Fruit fly (Drosophila melanogaster) whole organism, embryonic: ENCODE results near the gene CG16772.
A peak's percentile ranks its signal among the peaks of the same experiment; 100 is the strongest.

ENCODE experiments used
- CG10565 ChIP-seq: fragments of 200-800 bp; sonication (Bioruptor generic); optimal IDR thresholded peaks from 3 replicates; lab custom pipeline; 2016; ENCODE audit warnings: missing biosample characterization, mild to moderate bottlenecking, missing genetic modification characterization
- CG11504 ChIP-seq: fragments of 200-800 bp; sonication (Bioruptor generic); optimal IDR thresholded peaks from 3 replicates; lab custom pipeline; 2019; ENCODE audit warnings: missing biosample characterization, mild to moderate bottlenecking, missing genetic modification characterization, moderate library complexity
- CG11560 ChIP-seq: fragments of 200-800 bp; sonication (Bioruptor generic); IDR thresholded peaks from 3 replicates; pipeline ENCODE4 v1.3.6; 2022; ENCODE audit warnings: missing biosample characterization, missing genetic modification characterization
- CG1233 ChIP-seq: fragments of 200-800 bp; sonication (Bioruptor generic); optimal IDR thresholded peaks from 4 replicates; lab custom pipeline; 2018; ENCODE audit warnings: missing biosample characterization, mild to moderate bottlenecking, missing genetic modification characterization
- CG13775 ChIP-seq: fragments of 200-800 bp; sonication (Bioruptor generic); optimal IDR thresholded peaks from 3 replicates; lab custom pipeline; 2017; ENCODE audit warnings: missing biosample characterization, mild to moderate bottlenecking, missing genetic modification characterization
- CG1602 ChIP-seq: fragments of 200-800 bp; sonication (Bioruptor generic); optimal IDR thresholded peaks from 3 replicates; lab custom pipeline; 2016; ENCODE audit warnings: missing biosample characterization, missing genetic modification characterization
- CG17186 ChIP-seq: fragments of 200-800 bp; sonication (Bioruptor generic); optimal IDR thresholded peaks from 3 replicates; lab custom pipeline; 2017; ENCODE audit warnings: missing biosample characterization, missing genetic modification reagents, missing genetic modification characterization
- CG17359 ChIP-seq: fragments of 200-800 bp; sonication (Bioruptor generic); optimal IDR thresholded peaks from 3 replicates; lab custom pipeline; 2018; ENCODE audit warnings: missing biosample characterization, mild to moderate bottlenecking, missing genetic modification characterization, moderate library complexity
- CG17568 ChIP-seq: fragments of 200-800 bp; sonication (Bioruptor generic); optimal IDR thresholded peaks from 2 replicates; lab custom pipeline; 2018; ENCODE audit warnings: missing biosample characterization, mild to moderate bottlenecking, missing genetic modification characterization, moderate library complexity
- CG18262 ChIP-seq: fragments of 200-800 bp; optimal IDR thresholded peaks from 3 replicates; lab custom pipeline; 2019; ENCODE audit warnings: missing biosample characterization, mild to moderate bottlenecking, missing genetic modification characterization, moderate library complexity
- CG1832 ChIP-seq: fragments of 200-800 bp; sonication (Bioruptor generic); optimal IDR thresholded peaks from 2 replicates; lab custom pipeline; 2017; ENCODE audit warnings: missing biosample characterization, mild to moderate bottlenecking, missing genetic modification characterization, inconsistent platforms
- CG2116 ChIP-seq: fragments of 200-800 bp; sonication (Bioruptor generic); optimal IDR thresholded peaks from 3 replicates; lab custom pipeline; 2018; ENCODE audit warnings: missing biosample characterization, mild to moderate bottlenecking, missing genetic modification characterization
- CG2120 ChIP-seq: fragments of 200-800 bp; sonication (Bioruptor generic); optimal IDR thresholded peaks from 3 replicates; lab custom pipeline; 2016; ENCODE audit warnings: missing biosample characterization, missing genetic modification characterization
- CG34376 ChIP-seq: fragments of 200-800 bp; sonication (Bioruptor generic); optimal IDR thresholded peaks from 2 replicates; lab custom pipeline; 2018; ENCODE audit warnings: missing biosample characterization, mild to moderate bottlenecking, missing genetic modification characterization
- CG5180 ChIP-seq: fragments of 200-800 bp; sonication (Bioruptor generic); optimal IDR thresholded peaks from 3 replicates; lab custom pipeline; 2017; ENCODE audit warnings: missing biosample characterization, missing genetic modification characterization, mild to moderate bottlenecking, moderate library complexity, missing genetic modification reagents
- CG6175 ChIP-seq: fragments of 200-800 bp; sonication (Bioruptor generic); IDR thresholded peaks from 3 replicates; pipeline ENCODE4 v1.3.6; 2022; ENCODE audit warnings: missing biosample characterization, missing genetic modification characterization
- CG7556 ChIP-seq: fragments of 200-800 bp; sonication (Bioruptor generic); optimal IDR thresholded peaks from 2 replicates; lab custom pipeline; 2017; ENCODE audit warnings: missing biosample characterization, mild to moderate bottlenecking, missing genetic modification characterization
- CG8359 ChIP-seq: fragments of 200-800 bp; sonication (Bioruptor generic); optimal IDR thresholded peaks from 2 replicates; lab custom pipeline; 2017; ENCODE audit warnings: missing biosample characterization, mild to moderate bottlenecking, missing genetic modification characterization, borderline replicate concordance
- CG8924 ChIP-seq: fragments of 200-800 bp; optimal IDR thresholded peaks from 3 replicates; lab custom pipeline; 2019; ENCODE audit warnings: missing biosample characterization, mild to moderate bottlenecking, missing genetic modification characterization, moderate library complexity
- Dp ChIP-seq: fragments of 200-800 bp; sonication (Bioruptor generic); optimal IDR thresholded peaks from 2 replicates; lab custom pipeline; 2018; ENCODE audit warnings: missing biosample characterization, mild to moderate bottlenecking, missing genetic modification characterization, moderate library complexity
- Drgx ChIP-seq: fragments of 200-800 bp; sonication (Bioruptor generic); IDR thresholded peaks from 2 replicates; pipeline ENCODE4 v1.3.6; 2022; ENCODE audit warnings: missing biosample characterization, missing genetic modification characterization
- Lim3 ChIP-seq: fragments of 200-800 bp; sonication (Bioruptor generic); IDR thresholded peaks from 2 replicates; pipeline ENCODE4 v1.3.6; 2022; ENCODE audit warnings: missing biosample characterization, missing genetic modification characterization
- Myb ChIP-seq: fragments of 200-800 bp; sonication (Bioruptor generic); optimal IDR thresholded peaks from 2 replicates; lab custom pipeline; 2016; ENCODE audit warnings: missing biosample characterization, missing genetic modification characterization
- Pdp1 ChIP-seq, 2 experiments: fragments of 200-800 bp; sonication (Bioruptor generic); optimal IDR thresholded peaks; 3 replicates each; lab custom pipeline; 2016; ENCODE audit warnings: missing biosample characterization in 2 of 2, missing genetic modification characterization in 2 of 2, mild to moderate bottlenecking in 1 of 2, moderate library complexity in 1 of 2
- Vsx1 ChIP-seq: fragments of 200-800 bp; sonication (Bioruptor generic); optimal IDR thresholded peaks from 2 replicates; lab custom pipeline; 2017; ENCODE audit warnings: missing biosample characterization, mild to moderate bottlenecking, missing genetic modification characterization, missing genetic modification reagents
- amos ChIP-seq: fragments of 200-800 bp; sonication (Bioruptor generic); IDR thresholded peaks from 2 replicates; pipeline ENCODE4 v1.3.6; 2022; ENCODE audit warnings: missing biosample characterization, missing genetic modification characterization; ENCODE audit not compliant: partially characterized antibody
- bab2 ChIP-seq: fragments of 200-800 bp; sonication (Bioruptor generic); optimal IDR thresholded peaks from 2 replicates; lab custom pipeline; 2016; ENCODE audit warnings: missing biosample characterization, missing genetic modification characterization
- bbx ChIP-seq: fragments of 200-800 bp; sonication (Bioruptor generic); IDR thresholded peaks from 2 replicates; pipeline ENCODE4 v1.3.6; 2022; ENCODE audit warnings: missing biosample characterization, missing genetic modification characterization; ENCODE audit not compliant: partially characterized antibody
- cad ChIP-seq: fragments of >200 bp; optimal IDR thresholded peaks from 2 replicates; lab custom pipeline; 2017; ENCODE audit warnings: missing biosample characterization, missing genetic modification characterization
- caup ChIP-seq: fragments of 200-800 bp; sonication (Bioruptor generic); optimal IDR thresholded peaks from 3 replicates; lab custom pipeline; 2017; ENCODE audit warnings: missing biosample characterization, mild to moderate bottlenecking, missing genetic modification characterization, moderate library complexity; ENCODE audit not compliant: severe bottlenecking
- chinmo ChIP-seq: fragments of 200-800 bp; sonication (Bioruptor generic); IDR thresholded peaks from 4 replicates; pipeline ENCODE4 v1.3.6; 2022; ENCODE audit warnings: missing biosample characterization, missing genetic modification characterization; ENCODE audit not compliant: partially characterized antibody
- crc ChIP-seq: fragments of 200-800 bp; sonication (Bioruptor generic); optimal IDR thresholded peaks from 2 replicates; lab custom pipeline; 2016; ENCODE audit warnings: missing biosample characterization, missing genetic modification characterization
- dm ChIP-seq: fragments of 200-800 bp; sonication (Bioruptor generic); optimal IDR thresholded peaks from 3 replicates; lab custom pipeline; 2016; ENCODE audit warnings: missing biosample characterization, missing genetic modification characterization
- eyg ChIP-seq: fragments of 200-800 bp; sonication (Bioruptor generic); optimal IDR thresholded peaks from 3 replicates; lab custom pipeline; 2016; ENCODE audit warnings: missing biosample characterization, missing genetic modification characterization
- gcm2 ChIP-seq: fragments of 200-800 bp; sonication (Bioruptor generic); optimal IDR thresholded peaks from 2 replicates; lab custom pipeline; 2016; ENCODE audit warnings: missing biosample characterization, missing genetic modification characterization
- gro ChIP-seq: fragments of 200-800 bp; sonication (Bioruptor generic); optimal IDR thresholded peaks from 2 replicates; lab custom pipeline; 2016; ENCODE audit warnings: missing biosample characterization, missing genetic modification characterization
- h ChIP-seq: fragments of >200 bp; optimal IDR thresholded peaks from 2 replicates; lab custom pipeline; 2017
- hbn ChIP-seq: fragments of 200-800 bp; sonication (Bioruptor generic); IDR thresholded peaks from 2 replicates; pipeline ENCODE4 v1.3.6; 2022; ENCODE audit warnings: missing biosample characterization, missing genetic modification characterization; ENCODE audit not compliant: partially characterized antibody
- ind ChIP-seq: fragments of 200-800 bp; sonication (Bioruptor generic); optimal IDR thresholded peaks from 3 replicates; lab custom pipeline; 2016; ENCODE audit warnings: missing biosample characterization, missing genetic modification characterization
- knrl ChIP-seq: fragments of 200-800 bp; sonication (Bioruptor generic); IDR thresholded peaks from 3 replicates; pipeline ENCODE4 v1.3.6; 2022; ENCODE audit warnings: missing biosample characterization, missing genetic modification characterization; ENCODE audit not compliant: partially characterized antibody
- lbe ChIP-seq: fragments of 200-800 bp; sonication (Bioruptor generic); optimal IDR thresholded peaks from 2 replicates; lab custom pipeline; 2016; ENCODE audit warnings: missing biosample characterization, mild to moderate bottlenecking, missing genetic modification characterization
- luna ChIP-seq: fragments of 200-800 bp; sonication (Bioruptor generic); optimal IDR thresholded peaks from 2 replicates; lab custom pipeline; 2016; ENCODE audit warnings: missing biosample characterization, missing genetic modification characterization
- pros ChIP-seq: fragments of 200-800 bp; sonication (Bioruptor generic); optimal IDR thresholded peaks from 3 replicates; lab custom pipeline; 2019; ENCODE audit warnings: missing biosample characterization, mild to moderate bottlenecking, missing genetic modification characterization, moderate library complexity
- pum ChIP-seq: fragments of 200-800 bp; sonication (Bioruptor generic); optimal IDR thresholded peaks from 2 replicates; lab custom pipeline; 2016; ENCODE audit warnings: missing biosample characterization, missing genetic modification characterization
- row ChIP-seq: fragments of 200-800 bp; sonication (Bioruptor generic); IDR thresholded peaks from 3 replicates; pipeline ENCODE4 v1.3.6; 2022; ENCODE audit warnings: missing biosample characterization, missing genetic modification characterization
- scrt ChIP-seq: fragments of 200-800 bp; sonication (Bioruptor generic); optimal IDR thresholded peaks from 2 replicates; lab custom pipeline; 2018; ENCODE audit warnings: missing biosample characterization, mild to moderate bottlenecking, missing genetic modification characterization, moderate library complexity
- sens ChIP-seq: fragments of 200-800 bp; sonication (Bioruptor generic); peaks from one replicate; lab custom pipeline; 2016; ENCODE audit warnings: missing biosample characterization, missing genetic modification characterization
- sna ChIP-seq: fragments of 200-800 bp; sonication (Bioruptor generic); IDR thresholded peaks from 2 replicates; pipeline ENCODE4 v1.3.6; 2022; ENCODE audit warnings: missing biosample characterization, missing genetic modification characterization; ENCODE audit not compliant: partially characterized antibody
- ssp ChIP-seq: fragments of 200-800 bp; sonication (Bioruptor generic); IDR thresholded peaks from 2 replicates; pipeline ENCODE4 v1.3.6; 2022; ENCODE audit warnings: missing biosample characterization, missing genetic modification characterization
- stwl ChIP-seq: fragments of 200-800 bp; sonication (Bioruptor generic); optimal IDR thresholded peaks from 3 replicates; lab custom pipeline; 2018; ENCODE audit warnings: missing biosample characterization, mild to moderate bottlenecking, missing genetic modification characterization, moderate library complexity
- tgo ChIP-seq: fragments of 200-800 bp; sonication (Bioruptor generic); IDR thresholded peaks from 3 replicates; pipeline ENCODE4 v1.3.6; 2022; ENCODE audit warnings: missing biosample characterization, missing genetic modification characterization

The CG16772 gene

DNA sequence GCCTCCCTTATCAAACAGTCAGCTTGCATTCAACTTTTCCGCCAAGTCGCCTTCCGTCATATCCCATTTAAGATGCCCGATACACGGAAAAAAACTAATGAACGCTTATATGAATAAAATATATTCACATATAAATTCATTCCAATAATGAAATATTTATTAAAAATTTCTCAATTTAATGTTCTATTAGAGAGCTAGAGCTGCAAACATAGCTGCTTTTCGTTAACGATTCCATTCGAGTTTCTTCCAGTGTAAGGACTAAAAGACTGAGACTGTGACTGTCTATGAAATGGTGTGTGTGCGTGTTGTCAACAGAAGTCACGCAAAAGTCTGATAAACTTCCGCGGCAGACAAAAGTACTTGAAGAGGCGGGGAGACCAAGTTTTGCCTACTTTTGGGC, 32.4 kb upstream of the CG16772 start (continued):
- TF ChIP-seq chinmo (no peak), pros (GFP tag; lab: Kevin White, UChicago) (no peak), CG6175 (no peak), CG11560 (tag; lab: Robert Waterston, UW) (no peak), CG17186 (GFP tag; lab: Kevin White, UChicago) (no peak), lbe (GFP tag; lab: Kevin White, UChicago) (no peak), Lim3 (GFP tag; lab: Robert Waterston, UW) (no peak), CG2120 (GFP tag; lab: Kevin White, UChicago) (peak; percentile 47), crc (GFP tag; lab: Kevin White, UChicago) (no peak), CG8924 (tag; lab: Kevin White, UChicago) (no peak), h (lab: Kevin White, UChicago) (no peak), tgo (GFP tag; lab: Robert Waterston, UW) (peak; percentile 26; the same call in 1 of the 3 replicates), gcm2 (GFP tag; lab: Kevin White, UChicago) (no peak), CG1602 (peak; percentile 21), CG2116 (GFP tag; lab: Kevin White, UChicago) (peak; percentile 4), CG11504 (tag; lab: Kevin White, UChicago) (peak; percentile 77), CG1233 (peak; percentile 24), CG10565 (GFP tag; lab: Kevin White, UChicago) (no peak), stwl (tag; lab: Kevin White, UChicago) (no peak), row (GFP tag; lab: Robert Waterston, UW) (peak; percentile 65), cad (GFP tag; lab: Kevin White, UChicago) (no peak), CG34376 (GFP tag; lab: Kevin White, UChicago) (no peak), amos (no peak), CG1832 (GFP tag; lab: Kevin White, UChicago) (no peak), luna (GFP tag; lab: Kevin White, UChicago) (no peak), sna (GFP tag; lab: Robert Waterston, UW) (no peak), CG17568 (GFP tag; lab: Kevin White, UChicago) (peak; percentile 22), sens (GFP tag; lab: Kevin White, UChicago) (peak; percentile 56), eyg (GFP tag; lab: Kevin White, UChicago) (no peak), pum (GFP tag; lab: Kevin White, UChicago) (no peak), scrt (GFP tag; lab: Kevin White, UChicago) (peak; percentile 57), Drgx (GFP tag; lab: Robert Waterston, UW) (peak; percentile 14; the same call in 1 of the 2 replicates), gro (GFP tag; lab: Kevin White, UChicago) (no peak), ind (GFP tag; lab: Kevin White, UChicago) (peak; percentile 43), CG17359 (peak; percentile 63), CG18262 (no peak), CG13775 (GFP tag; lab: Kevin White, UChicago) (peak; percentile 38), Vsx1 (GFP tag; lab: Kevin White, UChicago) (no peak), ssp (GFP tag; lab: Robert Waterston, UW) (no peak), caup (GFP tag; lab: Kevin White, UChicago) (peak; percentile 49), CG7556 (GFP tag; lab: Kevin White, UChicago) (peak; percentile 65), bab2 (no peak), dm (no peak), hbn (GFP tag; lab: Robert Waterston, UW) (no peak), CG5180 (GFP tag; lab: Kevin White, UChicago) (no peak), Myb (GFP tag; lab: Kevin White, UChicago) (no peak), knrl (no peak), bbx (GFP tag; lab: Robert Waterston, UW) (no peak), Dp (GFP tag; lab: Kevin White, UChicago) (no peak), Pdp1 (GFP tag; optimal IDR thresholded peaks at IDR 0.05; lab: Kevin White, UChicago) (no peak), CG8359 (GFP tag; lab: Kevin White, UChicago) (no peak)
